Worm (Caenorhabditis elegans) whole organism, L4/young adult: ENCODE measurements around the gene igdb-1.

Source experiments
- W03F9.2 ChIP-seq: fragments of 150-350 bp; optimal IDR thresholded peaks from 2 replicates; lab custom pipeline; 2014; ENCODE audit warnings: missing biosample characterization, missing genetic modification characterization
- dao-5 ChIP-seq: sonication (generic microtip); optimal IDR thresholded peaks from 2 replicates; lab custom pipeline; 2016; ENCODE audit warnings: missing genotype, missing genetic modification characterization, moderate library complexity, missing compliant biosample characterization
- him-1 ChIP-seq: sonication (generic microtip); optimal IDR thresholded peaks from 2 replicates; lab custom pipeline; 2016; ENCODE audit warnings: missing genotype, missing genetic modification reagents, missing genetic modification characterization, missing compliant biosample characterization

ce11 chrIV:12531464-12531863 lies 52.7 kb downstream of the igdb-1 start:
- no peak for TF ChIP-seq W03F9.2 (tag; lab: Kevin White, UChicago)
- TF ChIP-seq dao-5 (tag; lab: Kevin White, UChicago), result no peak
- no peak for TF ChIP-seq him-1 (tag; lab: Kevin White, UChicago)
